Fruit fly (Drosophila melanogaster): ENCODE results near the gene CG5478.

DNA sequence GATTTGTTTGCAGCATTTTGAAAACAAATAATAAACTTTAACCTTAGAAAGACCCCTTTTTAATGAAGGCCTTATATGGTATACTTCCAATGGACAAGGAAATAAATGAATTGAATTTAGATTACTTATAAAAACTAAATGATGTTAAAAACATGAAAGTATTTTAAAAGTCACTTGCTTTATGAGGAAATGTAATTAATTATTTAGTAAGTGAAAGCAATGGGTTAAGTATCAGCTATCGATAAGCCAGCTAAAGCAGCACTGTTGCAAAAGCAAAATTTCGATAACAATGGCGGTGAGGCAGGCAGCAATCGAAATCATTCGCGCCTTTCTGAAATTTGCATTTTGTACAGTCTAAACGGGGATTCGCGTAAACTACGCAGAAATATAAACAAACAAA is 31.6 kb upstream of the CG5478 start, which contains the start of the genes CG32856 and Rbf2:
- TF ChIP-seq pan (optimal IDR thresholded peaks at IDR 0.05) (no peak), EcR (GFP tag; optimal IDR thresholded peaks at IDR 0.05) (no peak), usp (GFP tag; optimal IDR thresholded peaks at IDR 0.05) (no peak), CG8478 (optimal IDR thresholded peaks at IDR 0.05) (no peak), psq (optimal IDR thresholded peaks at IDR 0.05) (no peak), Dll (optimal IDR thresholded peaks at IDR 0.05) (no peak)
